Worm (Caenorhabditis elegans) whole organism, L1 larva: ENCODE results near the gene evl-18.

Source experiments
- C16A3.4 ChIP-seq: fragments of 150-350 bp; optimal IDR thresholded peaks from 2 replicates; lab custom pipeline; 2014; ENCODE audit warnings: missing biosample characterization, missing genetic modification characterization
- C34B4.2 ChIP-seq: sonication (generic microtip); optimal IDR thresholded peaks from 2 replicates; lab custom pipeline; 2017; ENCODE audit warnings: mild to moderate bottlenecking, missing genetic modification characterization, missing compliant biosample characterization
- aly-2 ChIP-seq: fragments of 150-350 bp; optimal IDR thresholded peaks from 2 replicates; lab custom pipeline; 2014; ENCODE audit warnings: missing biosample characterization, missing genetic modification characterization
- blmp-1 ChIP-seq: fragments of 150-350 bp; optimal IDR thresholded peaks from 2 replicates; lab custom pipeline; 2014; ENCODE audit warnings: missing biosample characterization, missing genetic modification characterization
- ceh-8 ChIP-seq: fragments of 200-800 bp; sonication (Bioruptor generic); optimal IDR thresholded peaks from 2 replicates; lab custom pipeline; 2018; ENCODE audit warnings: mild to moderate bottlenecking, missing genetic modification characterization, moderate library complexity, missing compliant biosample characterization
- ceh-90 ChIP-seq: sonication (generic microtip); optimal IDR thresholded peaks from 2 replicates; lab custom pipeline; 2016; ENCODE audit warnings: missing genetic modification characterization, missing compliant biosample characterization
- ces-1 ChIP-seq: fragments of 150-350 bp; optimal IDR thresholded peaks from 2 replicates; lab custom pipeline; 2014; ENCODE audit warnings: missing biosample characterization, missing genetic modification reagents, missing genetic modification characterization
- dpl-1 ChIP-seq, 3 experiments: fragments of 150-350 bp in 2 of 3; sonication (generic microtip) in 1 of 3; optimal IDR thresholded peaks; 2 replicates each; lab custom pipeline; 2014 to 2017; ENCODE audit warnings: missing biosample characterization in 3 of 3, missing genetic modification characterization in 3 of 3, missing genetic modification reagents in 3 of 3
- dsc-1 ChIP-seq: sonication (generic microtip); optimal IDR thresholded peaks from 2 replicates; lab custom pipeline; 2016; ENCODE audit warnings: mild to moderate bottlenecking, missing genetic modification characterization, missing compliant biosample characterization
- efl-1 ChIP-seq, 4 experiments: fragments of 150-350 bp; optimal IDR thresholded peaks in 3 of 4; peaks in 1 of 4; 1 replicate in 1 of 4; 2 replicates in 3 of 4; lab custom pipeline; 2014; ENCODE audit warnings: missing biosample characterization in 2 of 4, missing genetic modification characterization in 2 of 4, missing genetic modification reagents in 2 of 4
- egl-13 ChIP-seq: sonication (generic microtip); optimal IDR thresholded peaks from 2 replicates; lab custom pipeline; 2016; ENCODE audit warnings: missing genotype, missing genetic modification reagents, missing genetic modification characterization, missing compliant biosample characterization
- elt-3 ChIP-seq, 6 experiments: fragments of 150-350 bp in 1 of 6; sonication (generic microtip); optimal IDR thresholded peaks; 2 replicates each; lab custom pipeline; 2017 to 2018; ENCODE audit warnings: missing biosample characterization in 6 of 6, missing genetic modification characterization in 6 of 6, inconsistent platforms in 1 of 6
- fkh-10 ChIP-seq: sonication (generic microtip); optimal IDR thresholded peaks from 2 replicates; lab custom pipeline; 2017; ENCODE audit warnings: missing biosample characterization, missing genetic modification reagents, missing genetic modification characterization
- hpl-2 ChIP-seq: fragments of 150-350 bp; optimal IDR thresholded peaks from 2 replicates; lab custom pipeline; 2014; ENCODE audit warnings: missing biosample characterization, missing genetic modification reagents, missing genetic modification characterization
- isw-1 ChIP-seq: fragments of 200-800 bp; sonication (Bioruptor generic); IDR thresholded peaks from 2 replicates; pipeline ENCODE4 v1.3.6; 2022; ENCODE audit warnings: missing genetic modification characterization, missing compliant biosample characterization
- lin-14 ChIP-seq: fragments of 200-800 bp; sonication (Bioruptor generic); optimal IDR thresholded peaks from 2 replicates; lab custom pipeline; 2018; ENCODE audit warnings: mild to moderate bottlenecking, missing genetic modification characterization, moderate library complexity, missing compliant biosample characterization
- lin-15B ChIP-seq: fragments of 150-350 bp; sonication (generic microtip); optimal IDR thresholded peaks from 3 replicates; lab custom pipeline; 2014; ENCODE audit warnings: missing biosample characterization, missing genetic modification characterization
- lsy-2 ChIP-seq, 2 experiments: fragments of 150-350 bp; optimal IDR thresholded peaks; 2 replicates each; lab custom pipeline; 2014; ENCODE audit warnings: missing biosample characterization in 2 of 2, missing genetic modification characterization in 2 of 2
- nhr-20 ChIP-seq: sonication (generic microtip); optimal IDR thresholded peaks from 2 replicates; lab custom pipeline; 2016; ENCODE audit warnings: mild to moderate bottlenecking, missing genetic modification characterization, missing compliant biosample characterization
- nhr-28 ChIP-seq: fragments of 150-350 bp; optimal IDR thresholded peaks from 2 replicates; lab custom pipeline; 2014; ENCODE audit warnings: missing biosample characterization, missing genetic modification characterization
- nhr-47 ChIP-seq: sonication (generic microtip); optimal IDR thresholded peaks from 2 replicates; lab custom pipeline; 2016; ENCODE audit warnings: mild to moderate bottlenecking, missing genetic modification characterization, moderate library complexity, missing compliant biosample characterization
- nhr-71 ChIP-seq: sonication (generic microtip); optimal IDR thresholded peaks from 2 replicates; lab custom pipeline; 2016; ENCODE audit warnings: mild to moderate bottlenecking, missing genetic modification characterization, moderate library complexity, missing compliant biosample characterization
- nhr-90 ChIP-seq: sonication (generic microtip); optimal IDR thresholded peaks from 2 replicates; lab custom pipeline; 2016; ENCODE audit warnings: mild to moderate bottlenecking, missing genetic modification characterization, missing compliant biosample characterization; ENCODE audit not compliant: poor library complexity
- pax-3 ChIP-seq: fragments of 200-800 bp; sonication (Bioruptor generic); optimal IDR thresholded peaks from 2 replicates; lab custom pipeline; 2018; ENCODE audit warnings: mild to moderate bottlenecking, missing genetic modification characterization, moderate library complexity, missing compliant biosample characterization
- skn-1 ChIP-seq: fragments of 150-350 bp; optimal IDR thresholded peaks from 2 replicates; lab custom pipeline; 2014; ENCODE audit warnings: missing biosample characterization, missing genetic modification characterization
- swsn-7 ChIP-seq: sonication (generic microtip); optimal IDR thresholded peaks from 2 replicates; lab custom pipeline; 2016; ENCODE audit warnings: missing genetic modification characterization, missing compliant biosample characterization
- tbx-2 ChIP-seq: sonication (generic microtip); optimal IDR thresholded peaks from 2 replicates; lab custom pipeline; 2016; ENCODE audit warnings: missing genetic modification characterization, missing compliant biosample characterization
- xbp-1 ChIP-seq: sonication (generic microtip); optimal IDR thresholded peaks from 2 replicates; lab custom pipeline; 2016; ENCODE audit warnings: missing genetic modification characterization, missing compliant biosample characterization
- zag-1 ChIP-seq: fragments of 150-350 bp; optimal IDR thresholded peaks from 2 replicates; lab custom pipeline; 2014; ENCODE audit warnings: missing biosample characterization, missing genetic modification characterization
- ztf-4 ChIP-seq: fragments of 150-350 bp; optimal IDR thresholded peaks from 2 replicates; lab custom pipeline; 2014; ENCODE audit warnings: missing biosample characterization, missing genetic modification characterization

The evl-18 gene

DNA sequence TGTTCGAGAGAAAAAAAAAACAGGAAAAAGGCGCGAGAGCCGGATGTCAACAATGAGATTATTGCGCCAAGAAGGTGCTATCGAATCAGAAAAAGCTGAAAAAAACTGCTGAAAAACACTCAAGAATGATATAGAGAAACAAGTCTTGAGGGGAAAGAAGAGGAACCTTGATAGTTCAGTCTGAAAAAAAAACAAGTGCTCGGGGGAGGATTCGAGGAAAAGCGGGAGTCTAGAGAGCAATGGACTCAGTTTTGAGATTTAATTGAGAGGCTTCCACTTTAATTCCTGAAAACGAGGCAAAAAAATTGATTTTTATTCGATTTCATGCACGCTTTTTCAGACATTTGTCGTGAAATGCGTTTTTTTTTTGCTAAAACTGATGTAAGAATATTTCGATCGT lies 40.3 kb downstream of the evl-18 start, which contains the start of gene npr-15:
npr-15 (minus strand) TSS at position 101 of the 400 bp plus-strand sequence.
- TF ChIP-seq aly-2 (tag; lab: Kevin White, UChicago) = no peak
- no peak for TF ChIP-seq nhr-47

DNA sequence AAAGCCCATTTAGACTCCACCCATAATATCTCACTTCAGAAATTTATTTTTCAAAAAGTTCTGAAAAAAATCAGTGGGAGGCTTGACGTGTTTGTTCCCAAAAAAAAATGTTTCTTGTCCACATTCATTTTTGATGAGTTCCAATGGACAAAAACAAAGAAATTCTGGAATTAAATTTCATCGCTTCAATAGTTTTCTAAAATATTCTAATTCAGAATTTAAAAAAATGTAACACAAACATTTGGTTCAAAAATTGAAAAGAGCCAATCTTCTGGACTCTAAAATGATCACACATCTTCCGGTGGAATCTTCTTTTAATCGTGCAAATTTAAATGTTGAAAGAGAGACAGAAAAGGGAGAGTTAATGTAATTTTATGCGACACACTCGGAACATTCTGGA lies 42.3 kb downstream of the evl-18 start:
- TF ChIP-seq lin-14 (peak; percentile 33), nhr-20 (no peak), efl-1 (optimal IDR thresholded peaks at IDR 0.05; lab: Kevin White, UChicago) (no peak), efl-1 (GFP tag; optimal IDR thresholded peaks at IDR 0.05 in 1 of 2; lab: Kevin White, UChicago) (peak in 1 of 2 experiments; percentile 73), C16A3.4 (no peak), dpl-1 (GFP tag; optimal IDR thresholded peaks at IDR 0.05; lab: Kevin White, UChicago) (no peak), ceh-90 (tag; lab: Kevin White, UChicago) (no peak), C34B4.2 (no peak), elt-3 (tag; optimal IDR thresholded peaks at IDR 0.05; lab: Kevin White, UChicago) (no peak), isw-1 (GFP tag; lab: Robert Waterston, UW) (no peak), nhr-71 (tag; lab: Kevin White, UChicago) (no peak)

DNA sequence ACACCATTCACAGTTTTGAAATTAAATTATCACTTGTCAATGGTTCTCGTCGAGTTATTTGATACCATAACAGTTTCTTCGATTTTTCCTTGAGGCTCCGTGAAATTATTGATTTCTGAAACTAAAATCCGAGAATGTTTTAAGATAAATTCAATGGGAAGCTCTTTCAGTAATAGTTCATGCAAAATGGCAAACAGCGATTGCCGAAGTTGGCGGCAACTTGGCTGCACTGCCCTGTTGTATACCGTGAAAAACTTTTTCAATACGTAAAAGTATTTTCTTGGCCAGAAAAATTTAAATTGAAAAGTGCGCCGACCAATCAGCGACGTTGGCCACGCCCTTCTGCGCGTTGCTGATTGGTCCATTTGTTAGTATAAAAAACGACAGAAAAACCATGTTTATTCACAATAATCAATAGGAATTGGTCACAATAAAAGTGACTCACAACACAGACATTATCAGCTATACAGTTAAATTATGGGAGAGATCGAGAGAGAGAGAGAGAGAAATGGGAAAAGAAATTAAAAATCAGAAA lies 51.9 kb downstream of the evl-18 start:
- TF ChIP-seq ztf-4 (tag; lab: Kevin White, UChicago) (no peak), nhr-90 (tag; lab: Kevin White, UChicago) (no peak), nhr-28 (no peak)

DNA sequence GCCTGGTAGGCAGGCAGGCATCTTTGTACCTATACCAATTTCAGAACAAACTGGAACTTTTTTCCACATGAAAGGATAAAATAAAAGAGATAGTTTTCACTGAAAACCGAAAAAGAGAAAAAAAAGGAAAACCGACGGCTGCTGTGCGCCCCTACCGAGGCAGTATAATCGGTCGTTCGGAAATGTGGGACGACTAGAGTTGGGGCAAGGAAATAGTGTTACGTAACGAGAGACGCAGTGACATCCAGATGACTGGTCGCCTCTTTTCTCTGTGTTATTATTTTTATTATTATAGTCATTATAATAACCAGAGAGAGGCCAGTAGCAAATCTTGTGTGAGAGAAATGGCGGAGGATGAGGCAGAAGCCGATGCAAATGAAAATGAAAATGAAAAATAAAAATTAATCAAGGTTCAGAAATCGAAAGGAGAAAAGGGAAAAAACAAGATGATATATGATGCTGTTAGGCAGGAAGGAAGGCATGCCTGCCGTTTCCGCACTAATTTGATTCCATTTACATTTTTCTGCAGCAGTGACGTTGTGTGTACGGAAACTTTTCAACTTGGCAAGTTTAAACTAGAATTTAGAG lies 53.4 kb downstream of the evl-18 start:
- TF ChIP-seq pax-3 (tag; lab: Kevin White, UChicago) (no peak), nhr-71 (tag; lab: Kevin White, UChicago) (no peak), lsy-2 (tag; optimal IDR thresholded peaks at IDR 0.05; lab: Kevin White, UChicago) (no peak), zag-1 (tag; lab: Kevin White, UChicago) (no peak), fkh-10 (GFP tag; lab: Kevin White, UChicago) (no peak), tbx-2 (tag; lab: Kevin White, UChicago) (no peak), blmp-1 (tag; lab: Kevin White, UChicago) (peak; percentile 93), lin-15B (no peak), skn-1 (tag; lab: Kevin White, UChicago) (no peak), elt-3 (tag; optimal IDR thresholded peaks at IDR 0.05; lab: Kevin White, UChicago) (no peak), egl-13 (tag; lab: Kevin White, UChicago) (peak; percentile 31), ztf-4 (tag; lab: Kevin White, UChicago) (no peak), ceh-8 (GFP tag; lab: Kevin White, UChicago) (no peak), swsn-7 (tag; lab: Kevin White, UChicago) (peak; percentile 4), dsc-1 (tag; lab: Kevin White, UChicago) (peak; percentile 24), hpl-2 (GFP tag; lab: Kevin White, UChicago) (no peak), ces-1 (GFP tag; lab: Kevin White, UChicago) (no peak), nhr-47 (peak; percentile 16), xbp-1 (no peak), lin-14 (peak; percentile 51)
